Worm (Caenorhabditis elegans) whole organism, L1 larva: ENCODE measurements around the gene srh-78.
A peak's percentile ranks its signal among the peaks of the same experiment; 100 is the strongest.

Experiments used
- C04F5.9 ChIP-seq: sonication (generic microtip); optimal IDR thresholded peaks from 2 replicates; lab custom pipeline; 2016; ENCODE audit warnings: missing genetic modification characterization, missing compliant biosample characterization
- C16A3.4 ChIP-seq: fragments of 150-350 bp; optimal IDR thresholded peaks from 2 replicates; lab custom pipeline; 2014; ENCODE audit warnings: missing biosample characterization, missing genetic modification characterization
- Y116A8C.19 ChIP-seq: sonication (generic microtip); optimal IDR thresholded peaks from 2 replicates; lab custom pipeline; 2016; ENCODE audit warnings: missing compliant biosample characterization, missing genetic modification characterization, borderline replicate concordance
- alr-1 ChIP-seq: fragments of 200-800 bp; sonication (Bioruptor generic); optimal IDR thresholded peaks from 2 replicates; lab custom pipeline; 2018; ENCODE audit warnings: borderline replicate concordance, mild to moderate bottlenecking, missing genetic modification characterization, missing compliant biosample characterization
- blmp-1 ChIP-seq: fragments of 150-350 bp; optimal IDR thresholded peaks from 2 replicates; lab custom pipeline; 2014; ENCODE audit warnings: missing biosample characterization, missing genetic modification characterization
- ceh-8 ChIP-seq: fragments of 200-800 bp; sonication (Bioruptor generic); optimal IDR thresholded peaks from 2 replicates; lab custom pipeline; 2018; ENCODE audit warnings: mild to moderate bottlenecking, missing genetic modification characterization, moderate library complexity, missing compliant biosample characterization
- ceh-82 ChIP-seq, 3 experiments: fragments of 150-350 bp in 1 of 3; sonication (generic microtip) in 2 of 3; optimal IDR thresholded peaks; 2 replicates each; lab custom pipeline; 2014 to 2017; ENCODE audit warnings: missing biosample characterization in 3 of 3, missing genetic modification characterization in 3 of 3
- ceh-90 ChIP-seq: sonication (generic microtip); optimal IDR thresholded peaks from 2 replicates; lab custom pipeline; 2016; ENCODE audit warnings: missing genetic modification characterization, missing compliant biosample characterization
- ces-1 ChIP-seq: fragments of 150-350 bp; optimal IDR thresholded peaks from 2 replicates; lab custom pipeline; 2014; ENCODE audit warnings: missing biosample characterization, missing genetic modification reagents, missing genetic modification characterization
- dpl-1 ChIP-seq, 3 experiments: fragments of 150-350 bp in 2 of 3; sonication (generic microtip) in 1 of 3; optimal IDR thresholded peaks; 2 replicates each; lab custom pipeline; 2014 to 2017; ENCODE audit warnings: missing biosample characterization in 3 of 3, missing genetic modification characterization in 3 of 3, missing genetic modification reagents in 3 of 3
- efl-1 ChIP-seq, 4 experiments: fragments of 150-350 bp; optimal IDR thresholded peaks in 3 of 4; peaks in 1 of 4; 1 replicate in 1 of 4; 2 replicates in 3 of 4; lab custom pipeline; 2014; ENCODE audit warnings: missing biosample characterization in 2 of 4, missing genetic modification characterization in 2 of 4, missing genetic modification reagents in 2 of 4
- fkh-10 ChIP-seq: sonication (generic microtip); optimal IDR thresholded peaks from 2 replicates; lab custom pipeline; 2017; ENCODE audit warnings: missing biosample characterization, missing genetic modification reagents, missing genetic modification characterization
- fkh-4 ChIP-seq: sonication (generic microtip); optimal IDR thresholded peaks from 2 replicates; lab custom pipeline; 2016; ENCODE audit warnings: missing compliant biosample characterization, missing genetic modification characterization, borderline replicate concordance
- fkh-8 ChIP-seq: sonication (generic microtip); optimal IDR thresholded peaks from 2 replicates; lab custom pipeline; 2016; ENCODE audit warnings: mild to moderate bottlenecking, missing genetic modification characterization, missing compliant biosample characterization
- grh-1 ChIP-seq: fragments of 200-800 bp; sonication (Bioruptor generic); IDR thresholded peaks from 2 replicates; pipeline ENCODE4 v1.3.6; 2022; ENCODE audit warnings: missing genetic modification reagents, missing genetic modification characterization, missing compliant biosample characterization
- hlh-4 ChIP-seq: sonication (generic microtip); optimal IDR thresholded peaks from 2 replicates; lab custom pipeline; 2016; ENCODE audit warnings: mild to moderate bottlenecking, missing genetic modification characterization, missing compliant biosample characterization
- irx-1 ChIP-seq: sonication (generic microtip); optimal IDR thresholded peaks from 2 replicates; lab custom pipeline; 2016; ENCODE audit warnings: missing genetic modification characterization, missing compliant biosample characterization
- lin-13 ChIP-seq: fragments of 150-350 bp; optimal IDR thresholded peaks from 2 replicates; lab custom pipeline; 2014; ENCODE audit warnings: missing biosample characterization, missing genetic modification reagents, missing genetic modification characterization
- lsy-2 ChIP-seq, 2 experiments: fragments of 150-350 bp; optimal IDR thresholded peaks; 2 replicates each; lab custom pipeline; 2014; ENCODE audit warnings: missing biosample characterization in 2 of 2, missing genetic modification characterization in 2 of 2
- mab-9 ChIP-seq: fragments of 200-800 bp; sonication (Bioruptor generic); IDR thresholded peaks from 2 replicates; pipeline ENCODE4 v1.3.6; 2022; ENCODE audit warnings: missing genetic modification reagents, missing genetic modification characterization, missing compliant biosample characterization
- mef-2 ChIP-seq: fragments of 150-350 bp; optimal IDR thresholded peaks from 2 replicates; lab custom pipeline; 2014; ENCODE audit warnings: missing biosample characterization, missing genetic modification characterization
- mep-1 ChIP-seq: fragments of 150-350 bp; optimal IDR thresholded peaks from 2 replicates; lab custom pipeline; 2014; ENCODE audit warnings: missing biosample characterization, missing genetic modification characterization
- nhr-19 ChIP-seq: fragments of 200-800 bp; sonication (Bioruptor generic); conservative IDR thresholded peaks from 2 replicates; pipeline ENCODE4 v1.3.6; 2022; ENCODE audit warnings: missing genetic modification characterization, missing compliant biosample characterization
- nhr-20 ChIP-seq: sonication (generic microtip); optimal IDR thresholded peaks from 2 replicates; lab custom pipeline; 2016; ENCODE audit warnings: mild to moderate bottlenecking, missing genetic modification characterization, missing compliant biosample characterization
- nhr-47 ChIP-seq: sonication (generic microtip); optimal IDR thresholded peaks from 2 replicates; lab custom pipeline; 2016; ENCODE audit warnings: mild to moderate bottlenecking, missing genetic modification characterization, moderate library complexity, missing compliant biosample characterization
- nhr-71 ChIP-seq: sonication (generic microtip); optimal IDR thresholded peaks from 2 replicates; lab custom pipeline; 2016; ENCODE audit warnings: mild to moderate bottlenecking, missing genetic modification characterization, moderate library complexity, missing compliant biosample characterization
- nhr-77 ChIP-seq: fragments of 150-350 bp; optimal IDR thresholded peaks from 2 replicates; lab custom pipeline; 2014; ENCODE audit warnings: missing biosample characterization, missing genetic modification characterization
- nhr-85 ChIP-seq: sonication (generic microtip); peaks from one replicate; lab custom pipeline; 2016; ENCODE audit warnings: missing genetic modification characterization, inconsistent platforms, missing compliant biosample characterization
- nhr-90 ChIP-seq: sonication (generic microtip); optimal IDR thresholded peaks from 2 replicates; lab custom pipeline; 2016; ENCODE audit warnings: mild to moderate bottlenecking, missing genetic modification characterization, missing compliant biosample characterization; ENCODE audit not compliant: poor library complexity
- skn-1 ChIP-seq: fragments of 150-350 bp; optimal IDR thresholded peaks from 2 replicates; lab custom pipeline; 2014; ENCODE audit warnings: missing biosample characterization, missing genetic modification characterization
- snu-23 ChIP-seq: sonication (generic microtip); optimal IDR thresholded peaks from 2 replicates; lab custom pipeline; 2016; ENCODE audit warnings: missing genetic modification characterization, missing compliant biosample characterization
- sox-4 ChIP-seq: sonication (generic microtip); optimal IDR thresholded peaks from 2 replicates; lab custom pipeline; 2016; ENCODE audit warnings: missing genetic modification characterization, missing compliant biosample characterization
- sup-37 ChIP-seq: fragments of 200-800 bp; sonication (Bioruptor generic); optimal IDR thresholded peaks from 2 replicates; lab custom pipeline; 2018; ENCODE audit warnings: mild to moderate bottlenecking, missing genetic modification characterization, missing compliant biosample characterization
- unc-130 ChIP-seq: fragments of 150-350 bp; optimal IDR thresholded peaks from 2 replicates; lab custom pipeline; 2017; ENCODE audit warnings: missing biosample characterization, missing genetic modification characterization, inconsistent platforms
- unc-30 ChIP-seq: sonication (generic microtip); optimal IDR thresholded peaks from 2 replicates; lab custom pipeline; 2017; ENCODE audit warnings: missing biosample characterization, missing genetic modification characterization
- ztf-4 ChIP-seq: fragments of 150-350 bp; optimal IDR thresholded peaks from 2 replicates; lab custom pipeline; 2014; ENCODE audit warnings: missing biosample characterization, missing genetic modification characterization

Gene srh-78

DNA sequence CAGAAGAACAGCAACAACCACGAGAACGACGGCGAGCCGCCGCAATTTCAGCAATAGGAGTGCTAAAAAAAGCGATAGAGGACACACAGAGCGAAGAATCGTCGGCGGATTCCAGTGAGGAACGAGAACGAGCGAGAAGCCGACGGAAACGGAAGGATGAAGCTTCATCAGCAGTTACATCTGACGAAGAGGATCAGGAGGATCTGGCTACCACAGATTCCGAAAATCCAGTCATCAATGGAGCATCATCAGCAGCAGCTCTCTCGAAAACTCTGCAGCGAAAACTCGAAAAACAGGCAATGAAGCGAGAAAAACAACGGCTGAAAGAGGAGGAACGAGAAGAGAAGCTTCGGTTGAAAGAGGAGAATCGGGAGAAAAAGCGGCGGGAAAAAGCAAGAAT, 27.5 kb upstream of the srh-78 start:
- TF ChIP-seq ceh-82 (tag; optimal IDR thresholded peaks at IDR 0.05; lab: Kevin White, UChicago), result no peak
- TF ChIP-seq mab-9 (GFP tag; lab: Robert Waterston, UW), result no peak
- TF ChIP-seq nhr-90 (tag; lab: Kevin White, UChicago), result no peak
- TF ChIP-seq alr-1 (tag; lab: Kevin White, UChicago), result no peak
- no peak for TF ChIP-seq lsy-2 (tag; optimal IDR thresholded peaks at IDR 0.05; lab: Kevin White, UChicago)
- no peak for TF ChIP-seq ceh-8 (GFP tag; lab: Kevin White, UChicago)
- no peak for TF ChIP-seq efl-1 (optimal IDR thresholded peaks at IDR 0.05; lab: Kevin White, UChicago)
- TF ChIP-seq efl-1 (GFP tag; optimal IDR thresholded peaks at IDR 0.05 in 1 of 2; lab: Kevin White, UChicago), result peak in 1 of 2 experiments; percentile 52

ce11 chrV:194760-195159, 22.2 kb upstream of the srh-78 start:
- TF ChIP-seq unc-130 (tag; lab: Kevin White, UChicago) (no peak), C04F5.9 (tag; lab: Kevin White, UChicago) (no peak), blmp-1 (no peak), ztf-4 (tag; lab: Kevin White, UChicago) (no peak), nhr-77 (tag; lab: Kevin White, UChicago) (no peak), unc-30 (tag; lab: Kevin White, UChicago) (no peak), hlh-4 (tag; lab: Kevin White, UChicago) (no peak), sup-37 (GFP tag; lab: Kevin White, UChicago) (no peak), fkh-4 (tag; lab: Kevin White, UChicago) (no peak), Y116A8C.19 (tag; lab: Kevin White, UChicago) (no peak), lin-13 (GFP tag; lab: Kevin White, UChicago) (no peak), nhr-47 (tag; lab: Kevin White, UChicago) (no peak), fkh-10 (GFP tag; lab: Kevin White, UChicago) (no peak), snu-23 (GFP tag; lab: Kevin White, UChicago) (no peak), mef-2 (no peak), C16A3.4 (tag; lab: Kevin White, UChicago) (no peak), nhr-19 (GFP tag; lab: Robert Waterston, UW) (no peak), dpl-1 (GFP tag; optimal IDR thresholded peaks at IDR 0.05; lab: Kevin White, UChicago) (no peak), nhr-90 (tag; lab: Kevin White, UChicago) (no peak)
- TF ChIP-seq, all 84 proteins: peak for 0

DNA sequence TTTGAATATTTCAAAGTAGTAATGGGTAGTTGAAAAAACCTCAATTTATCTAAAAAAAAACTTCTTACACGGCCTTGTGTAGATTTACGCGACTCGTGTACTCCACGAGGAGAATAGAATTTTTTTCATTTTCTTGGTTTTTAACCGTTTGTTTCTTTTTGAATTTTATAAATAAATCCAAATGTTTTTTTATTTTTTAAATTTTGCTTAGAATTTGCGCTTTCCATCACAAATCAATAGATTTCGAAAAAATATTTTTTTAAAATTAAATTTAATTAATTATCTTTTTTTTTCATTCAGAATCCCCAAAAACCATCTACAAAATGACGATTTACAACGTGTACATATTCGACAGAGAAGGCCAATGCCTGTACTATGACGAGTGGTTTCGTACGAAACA, 15.6 kb upstream of the srh-78 start, which contains the start of gene trpp-1:
Gene trpp-1 (plus strand): TSS at position 301 of the 400 bp plus-strand sequence.
- TF ChIP-seq grh-1 (no peak), ceh-90 (no peak), sox-4 (tag; lab: Kevin White, UChicago) (no peak), fkh-10 (GFP tag; lab: Kevin White, UChicago) (no peak), lsy-2 (tag; optimal IDR thresholded peaks at IDR 0.05; lab: Kevin White, UChicago) (no peak), nhr-85 (tag; lab: Kevin White, UChicago) (peak; percentile 20)
- TF ChIP-seq, all 84 proteins: peak for 1

ce11 chrV:203855-204432, 13.0 kb upstream of the srh-78 start, which contains the start of gene lec-12:
Gene lec-12, plus strand, starts transcription at chrV:204382.
- peak in 1 of 2 experiments; percentile 10 for TF ChIP-seq lsy-2 (tag; optimal IDR thresholded peaks at IDR 0.05; lab: Kevin White, UChicago)
- TF ChIP-seq mep-1 (tag; lab: Kevin White, UChicago), result peak; percentile 15
- TF ChIP-seq nhr-20 (tag; lab: Kevin White, UChicago), result peak; percentile 24
- no peak for TF ChIP-seq ces-1 (GFP tag; lab: Kevin White, UChicago)
- peak; percentile 11 for TF ChIP-seq skn-1 (tag; lab: Kevin White, UChicago)
- TF ChIP-seq fkh-8 (tag; lab: Kevin White, UChicago), result peak; percentile 8
- TF ChIP-seq nhr-71 (tag; lab: Kevin White, UChicago), result peak; percentile 25
- no peak for TF ChIP-seq efl-1 (optimal IDR thresholded peaks at IDR 0.05; lab: Kevin White, UChicago)
- TF ChIP-seq efl-1 (GFP tag; optimal IDR thresholded peaks at IDR 0.05 in 1 of 2; lab: Kevin White, UChicago), result peak in 1 of 2 experiments; percentile 8
- TF ChIP-seq fkh-4 (tag; lab: Kevin White, UChicago), result no peak
- no peak for TF ChIP-seq dpl-1 (GFP tag; optimal IDR thresholded peaks at IDR 0.05; lab: Kevin White, UChicago)
- TF ChIP-seq irx-1 (tag; lab: Kevin White, UChicago), result peak; percentile 14
- TF ChIP-seq snu-23 (GFP tag; lab: Kevin White, UChicago), result peak; percentile 21
- TF ChIP-seq nhr-47 (tag; lab: Kevin White, UChicago), result peak; percentile 16
